Worm (Caenorhabditis elegans) whole organism, L4 larva: ENCODE data around the gene sta-1.
"Not testable (repeated sequence)": the region's sequence is repeated elsewhere in the genome, so short reads cannot be mapped to it uniquely, and the experiment has no call there.

ENCODE experiments used
- D1046.2 ChIP-seq: fragments of 200-800 bp; sonication (Bioruptor generic); IDR thresholded peaks from 2 replicates; pipeline ENCODE4 v1.3.6; 2022; ENCODE audit warnings: missing genetic modification characterization, missing compliant biosample characterization
- F10B5.3 ChIP-seq: sonication (generic microtip); optimal IDR thresholded peaks from 2 replicates; lab custom pipeline; 2016; ENCODE audit warnings: mild to moderate bottlenecking, missing genetic modification characterization, missing compliant biosample characterization
- ZK337.2 ChIP-seq: fragments of 200-800 bp; sonication (Bioruptor generic); IDR thresholded peaks from 2 replicates; pipeline ENCODE4 v1.3.6; 2022; ENCODE audit warnings: missing genetic modification reagents, missing genetic modification characterization, missing compliant biosample characterization
- aha-1 ChIP-seq: fragments of 150-350 bp; peaks from one replicate; lab custom pipeline; 2014; ENCODE audit warnings: missing biosample characterization, missing genetic modification characterization
- ama-1 ChIP-seq: fragments of 150-350 bp; optimal IDR thresholded peaks from 2 replicates; lab custom pipeline; 2014; ENCODE audit warnings: inconsistent platforms, mixed read lengths
- ceh-28 ChIP-seq: fragments of 150-350 bp; optimal IDR thresholded peaks from 2 replicates; lab custom pipeline; 2014; ENCODE audit warnings: missing biosample characterization, missing genetic modification reagents, missing genetic modification characterization
- ceh-82 ChIP-seq: sonication (generic microtip); optimal IDR thresholded peaks from 2 replicates; lab custom pipeline; 2017; ENCODE audit warnings: missing biosample characterization, missing genetic modification characterization
- cey-2 ChIP-seq: sonication (generic microtip); optimal IDR thresholded peaks from 3 replicates; lab custom pipeline; 2017; ENCODE audit warnings: missing genetic modification characterization, mild to moderate bottlenecking, missing compliant biosample characterization, antibody characterized with exemption, borderline replicate concordance; ENCODE audit not compliant: insufficient read depth
- ctbp-1 ChIP-seq: fragments of 200-800 bp; sonication (Bioruptor generic); IDR thresholded peaks from 2 replicates; pipeline ENCODE4 v1.3.6; 2022; ENCODE audit warnings: missing genetic modification reagents, missing genetic modification characterization, missing compliant biosample characterization
- dve-1 ChIP-seq: sonication (generic microtip); optimal IDR thresholded peaks from 2 replicates; lab custom pipeline; 2017; ENCODE audit warnings: antibody characterized with exemption, mild to moderate bottlenecking, missing genetic modification characterization, missing compliant biosample characterization; ENCODE audit not compliant: insufficient read depth
- egl-27 ChIP-seq: sonication (generic microtip); optimal IDR thresholded peaks from 3 replicates; lab custom pipeline; 2017; ENCODE audit warnings: missing biosample characterization, missing genetic modification reagents, missing genetic modification characterization
- egl-43 ChIP-seq: fragments of 200-800 bp; sonication (Bioruptor generic); IDR thresholded peaks from 2 replicates; pipeline ENCODE4 v1.3.6; 2022; ENCODE audit warnings: missing genetic modification reagents, missing genetic modification characterization, missing compliant biosample characterization
- lin-38 ChIP-seq: fragments of 200-800 bp; sonication (Bioruptor generic); IDR thresholded peaks from 2 replicates; pipeline ENCODE4 v1.3.6; 2022; ENCODE audit warnings: missing genetic modification reagents, missing genetic modification characterization, missing compliant biosample characterization
- lsy-2 ChIP-seq, 2 experiments: fragments of 150-350 bp in 1 of 2; sonication (generic microtip) in 1 of 2; optimal IDR thresholded peaks; 2 replicates each; lab custom pipeline; 2014 to 2017; ENCODE audit warnings: missing biosample characterization in 2 of 2, missing genetic modification characterization in 2 of 2
- madf-5 ChIP-seq, 2 experiments: fragments of 200-800 bp; sonication (Bioruptor generic); IDR thresholded peaks; 2 replicates each; pipeline ENCODE4 v1.3.6; 2022; ENCODE audit warnings: missing compliant biosample characterization in 2 of 2, missing genetic modification characterization in 2 of 2
- mxl-2 ChIP-seq: fragments of 200-800 bp; sonication (Bioruptor generic); conservative IDR thresholded peaks from 2 replicates; pipeline ENCODE4 v1.3.6; 2022; ENCODE audit warnings: missing genetic modification reagents, missing genetic modification characterization, missing compliant biosample characterization
- mxl-3 ChIP-seq: fragments of 200-800 bp; sonication (Bioruptor generic); optimal IDR thresholded peaks from 2 replicates; lab custom pipeline; 2018; ENCODE audit warnings: mild to moderate bottlenecking, missing genetic modification characterization, missing compliant biosample characterization
- nhr-10 ChIP-seq: fragments of 150-350 bp; optimal IDR thresholded peaks from 2 replicates; lab custom pipeline; 2014; ENCODE audit warnings: missing biosample characterization, missing genetic modification characterization
- nhr-11 ChIP-seq: fragments of 150-350 bp; optimal IDR thresholded peaks from 2 replicates; lab custom pipeline; 2014; ENCODE audit warnings: missing biosample characterization, missing genetic modification characterization
- nhr-41 ChIP-seq: fragments of 200-800 bp; sonication (Bioruptor generic); IDR thresholded peaks from 2 replicates; pipeline ENCODE4 v1.3.6; 2022; ENCODE audit warnings: missing genetic modification reagents, missing genetic modification characterization, missing compliant biosample characterization
- php-3 ChIP-seq: fragments of 200-800 bp; sonication (Bioruptor generic); IDR thresholded peaks from 2 replicates; pipeline ENCODE4 v1.3.6; 2022; ENCODE audit warnings: missing genetic modification reagents, missing genetic modification characterization, missing compliant biosample characterization
- sdz-12 ChIP-seq: fragments of 200-800 bp; sonication (Bioruptor generic); optimal IDR thresholded peaks from 2 replicates; lab custom pipeline; 2018; ENCODE audit warnings: mild to moderate bottlenecking, missing genetic modification characterization, missing compliant biosample characterization
- set-16 ChIP-seq: fragments of 200-800 bp; sonication (Bioruptor generic); IDR thresholded peaks from 2 replicates; pipeline ENCODE4 v1.3.6; 2022; ENCODE audit warnings: missing genetic modification reagents, missing genetic modification characterization, missing compliant biosample characterization
- tra-1 ChIP-seq: fragments of 200-800 bp; sonication (Bioruptor generic); IDR thresholded peaks from 2 replicates; pipeline ENCODE4 v1.3.6; 2022; ENCODE audit warnings: missing genetic modification reagents, missing genetic modification characterization, missing compliant biosample characterization
- zip-11 ChIP-seq: fragments of 200-800 bp; sonication (Bioruptor generic); IDR thresholded peaks from 2 replicates; pipeline ENCODE4 v1.3.6; 2022; ENCODE audit warnings: missing genetic modification characterization, missing compliant biosample characterization

Gene sta-1

ce11 chrIV:16630622-16631021 is 33.5 kb upstream of the sta-1 start, which contains the start of gene fipr-27:
TSS of gene fipr-27 (plus strand) at chrIV:16630922.
- no peak for TF ChIP-seq F10B5.3
- TF ChIP-seq mxl-3 (GFP tag; lab: Kevin White, UChicago) = no peak
- TF ChIP-seq zip-11 = no peak
- TF ChIP-seq nhr-10 (tag; lab: Kevin White, UChicago) = no peak
- no peak for TF ChIP-seq mxl-2 (GFP tag; lab: Robert Waterston, UW)
- TF ChIP-seq ZK337.2 = no peak
- no peak for TF ChIP-seq php-3 (GFP tag; lab: Robert Waterston, UW)
- TF ChIP-seq ceh-82 = no peak
- no peak for TF ChIP-seq lsy-2 (tag; optimal IDR thresholded peaks at IDR 0.05; lab: Kevin White, UChicago)
- no peak for TF ChIP-seq ama-1 (lab: Kevin White, UChicago)
- TF ChIP-seq ctbp-1 (GFP tag; lab: Robert Waterston, UW) = no peak
- TF ChIP-seq dve-1 (tag; lab: Kevin White, UChicago) = no peak
- no peak for TF ChIP-seq madf-5 (GFP tag; IDR thresholded peaks at IDR 0.05; lab: Robert Waterston, UW)
- TF ChIP-seq cey-2 = no peak
- no peak for TF ChIP-seq lin-38 (GFP tag; lab: Robert Waterston, UW)
- TF ChIP-seq tra-1 (GFP tag; lab: Robert Waterston, UW) = no peak

- TF ChIP-seq nhr-11 (tag; lab: Kevin White, UChicago) (no peak), ceh-28 (tag; lab: Kevin White, UChicago) (peak; percentile 97)
Measured at ce11 chrIV:16643782-16644181, 20.3 kb upstream of the sta-1 start.

- TF ChIP-seq ceh-28 (tag; lab: Kevin White, UChicago) = peak; percentile 40
- TF ChIP-seq, all 104 proteins: peak for 1; not testable (repeated sequence) for 103
Measured at ce11 chrIV:16644979-16645378, 19.1 kb upstream of the sta-1 start.

- TF ChIP-seq ceh-28 (tag; lab: Kevin White, UChicago) (peak; percentile 89), D1046.2 (GFP tag; lab: Robert Waterston, UW) (no peak), aha-1 (peak; percentile 45)
- TF ChIP-seq, all 104 proteins: peak for 2
Measured at ce11 chrIV:16645492-16646191, 18.5 kb upstream of the sta-1 start.

- not testable (repeated sequence) for TF ChIP-seq egl-27 (tag; lab: Kevin White, UChicago); sdz-12 (GFP tag; lab: Kevin White, UChicago); nhr-41 (GFP tag; lab: Robert Waterston, UW)
Measured at ce11 chrIV:16646192-16646544, 18.0 kb upstream of the sta-1 start, which contains the start of gene Y51H4A.13. TSS of gene Y51H4A.13 (minus strand) at chrIV:16646373.

- peak; percentile 87 for TF ChIP-seq set-16
Measured at ce11 chrIV:16648414-16648813, 15.7 kb upstream of the sta-1 start.

ce11 chrIV:16650256-16650655 is 13.9 kb upstream of the sta-1 start:
- peak; percentile 96 for TF ChIP-seq set-16

- TF ChIP-seq set-16 (peak; percentile 88), egl-43 (GFP tag; lab: Robert Waterston, UW) (peak; percentile 22; the same call in 1 of the 2 replicates)
Measured at ce11 chrIV:16651004-16651403, 13.1 kb upstream of the sta-1 start.
